Fruit fly (Drosophila melanogaster) whole organism, embryonic: Measurements from ENCODE around the gene fkh.

Experiments
- Ada2b ChIP-seq: fragments of 200-800 bp; sonication (Bioruptor generic); IDR thresholded peaks from 2 replicates; pipeline ENCODE4 v1.3.6; 2022; ENCODE audit warnings: missing biosample characterization, missing genetic modification characterization
- Aef1 ChIP-seq: fragments of 200-800 bp; sonication (Bioruptor generic); IDR thresholded peaks from 3 replicates; pipeline ENCODE4 v1.3.6; 2022; ENCODE audit warnings: missing biosample characterization, missing genetic modification characterization
- Awh ChIP-seq: fragments of 200-800 bp; sonication (Bioruptor generic); IDR thresholded peaks from 2 replicates; pipeline ENCODE4, ENCODE4 v1.3.6; 2022; ENCODE audit warnings: missing biosample characterization, missing genetic modification characterization
- Blimp-1 ChIP-seq: fragments of 200-800 bp; sonication (Bioruptor generic); optimal IDR thresholded peaks from 3 replicates; lab custom pipeline; 2018; ENCODE audit warnings: missing biosample characterization, missing genetic modification characterization, mild to moderate bottlenecking, moderate library complexity, missing genetic modification reagents
- Bteb2 ChIP-seq: fragments of 200-800 bp; sonication (Bioruptor generic); optimal IDR thresholded peaks from 2 replicates; lab custom pipeline; 2016; ENCODE audit warnings: missing biosample characterization, missing genetic modification characterization
- CG10431 ChIP-seq: fragments of 200-800 bp; sonication (Bioruptor generic); optimal IDR thresholded peaks from 3 replicates; lab custom pipeline; 2018; ENCODE audit warnings: missing biosample characterization, mild to moderate bottlenecking, missing genetic modification characterization
- CG12219 ChIP-seq: fragments of 200-800 bp; sonication (Bioruptor generic); optimal IDR thresholded peaks from 3 replicates; lab custom pipeline; 2018; ENCODE audit warnings: missing biosample characterization, mild to moderate bottlenecking, missing genetic modification characterization
- CG1233 ChIP-seq: fragments of 200-800 bp; sonication (Bioruptor generic); optimal IDR thresholded peaks from 4 replicates; lab custom pipeline; 2018; ENCODE audit warnings: missing biosample characterization, mild to moderate bottlenecking, missing genetic modification characterization
- CG12769 ChIP-seq: fragments of 200-800 bp; sonication (Bioruptor generic); optimal IDR thresholded peaks from 2 replicates; lab custom pipeline; 2019; ENCODE audit warnings: missing biosample characterization, mild to moderate bottlenecking, missing genetic modification characterization, moderate library complexity
- CG13424 ChIP-seq: fragments of 200-800 bp; sonication (Bioruptor generic); optimal IDR thresholded peaks from 2 replicates; lab custom pipeline; 2019; ENCODE audit warnings: missing biosample characterization, mild to moderate bottlenecking, missing genetic modification characterization, moderate library complexity
- CG14710 ChIP-seq: fragments of 200-800 bp; sonication (Bioruptor generic); optimal IDR thresholded peaks from 3 replicates; lab custom pipeline; 2019; ENCODE audit warnings: missing biosample characterization, mild to moderate bottlenecking, missing genetic modification characterization, moderate library complexity
- CG15601 ChIP-seq: fragments of 200-800 bp; sonication (Bioruptor generic); optimal IDR thresholded peaks from 3 replicates; lab custom pipeline; 2019; ENCODE audit warnings: missing biosample characterization, mild to moderate bottlenecking, missing genetic modification characterization, moderate library complexity
- CG16779 ChIP-seq: fragments of 200-800 bp; sonication (Bioruptor generic); IDR thresholded peaks from 2 replicates; pipeline ENCODE4 v1.3.6; 2022; ENCODE audit warnings: missing biosample characterization, missing genetic modification characterization
- CG16863 ChIP-seq: fragments of 200-800 bp; sonication (Bioruptor generic); optimal IDR thresholded peaks from 3 replicates; lab custom pipeline; 2016; ENCODE audit warnings: missing biosample characterization, missing genetic modification characterization
- CG17361 ChIP-seq: fragments of 200-800 bp; sonication (Bioruptor generic); IDR thresholded peaks from 3 replicates; pipeline ENCODE4 v1.3.6; 2022; ENCODE audit warnings: missing biosample characterization, missing genetic modification characterization
- CG17385 ChIP-seq: fragments of 200-800 bp; sonication (Bioruptor generic); optimal IDR thresholded peaks from 3 replicates; lab custom pipeline; 2018; ENCODE audit warnings: missing biosample characterization, mild to moderate bottlenecking, missing genetic modification characterization
- CG17829 ChIP-seq: fragments of 200-800 bp; optimal IDR thresholded peaks from 2 replicates; lab custom pipeline; 2019; ENCODE audit warnings: missing biosample characterization, mild to moderate bottlenecking, missing genetic modification characterization, moderate library complexity
- CG17912 ChIP-seq: fragments of 200-800 bp; sonication (Bioruptor generic); optimal IDR thresholded peaks from 2 replicates; lab custom pipeline; 2018; ENCODE audit warnings: missing biosample characterization, mild to moderate bottlenecking, missing genetic modification characterization
- CG4404 ChIP-seq: fragments of 200-800 bp; sonication (Bioruptor generic); IDR thresholded peaks from 2 replicates; pipeline ENCODE4 v1.3.6; 2022; ENCODE audit warnings: missing biosample characterization, missing genetic modification characterization
- CG6765 ChIP-seq: fragments of 200-800 bp; sonication (Bioruptor generic); optimal IDR thresholded peaks from 3 replicates; lab custom pipeline; 2017; ENCODE audit warnings: missing biosample characterization, mild to moderate bottlenecking, missing genetic modification characterization
- CG6854 ChIP-seq: fragments of 200-800 bp; sonication (Bioruptor generic); optimal IDR thresholded peaks from 3 replicates; lab custom pipeline; 2017; ENCODE audit warnings: missing biosample characterization, mild to moderate bottlenecking, missing genetic modification characterization
- CG7556 ChIP-seq: fragments of 200-800 bp; sonication (Bioruptor generic); optimal IDR thresholded peaks from 2 replicates; lab custom pipeline; 2017; ENCODE audit warnings: missing biosample characterization, mild to moderate bottlenecking, missing genetic modification characterization
- CG8089 ChIP-seq: fragments of 200-800 bp; sonication (Bioruptor generic); optimal IDR thresholded peaks from 3 replicates; lab custom pipeline; 2016; ENCODE audit warnings: missing biosample characterization, missing genetic modification characterization
- CTCF ChIP-seq: fragments of 200-800 bp; sonication (Bioruptor generic); optimal IDR thresholded peaks from 2 replicates; lab custom pipeline; 2017; ENCODE audit warnings: missing biosample characterization, mild to moderate bottlenecking, missing genetic modification characterization, moderate library complexity
- CkIIα-i1 ChIP-seq: fragments of 200-800 bp; sonication (Bioruptor generic); IDR thresholded peaks from 2 replicates; pipeline ENCODE4 v1.3.6; 2022; ENCODE audit warnings: missing biosample characterization, missing genetic modification characterization
- D ChIP-seq, 2 experiments: fragments of 200-800 bp in 1 of 2; fragments of >200 bp in 1 of 2; sonication (Bioruptor generic) in 1 of 2; optimal IDR thresholded peaks; 2 replicates in 1 of 2; 3 replicates in 1 of 2; lab custom pipeline; 2017; ENCODE audit warnings: mild to moderate bottlenecking in 1 of 2, missing biosample characterization in 1 of 2, missing genetic modification characterization in 1 of 2, missing genetic modification reagents in 1 of 2
- Dip2 ChIP-seq: fragments of 200-800 bp; sonication (Bioruptor generic); IDR thresholded peaks from 2 replicates; pipeline ENCODE4 v1.3.6; 2022; ENCODE audit warnings: missing biosample characterization, missing genetic modification characterization
- ERR ChIP-seq: fragments of 200-800 bp; sonication (Bioruptor generic); optimal IDR thresholded peaks from 2 replicates; lab custom pipeline; 2016; ENCODE audit warnings: missing biosample characterization, missing genetic modification characterization
- Fer2 ChIP-seq: fragments of 200-800 bp; sonication (Bioruptor generic); optimal IDR thresholded peaks from 2 replicates; lab custom pipeline; 2018; ENCODE audit warnings: missing biosample characterization, mild to moderate bottlenecking, missing genetic modification characterization, moderate library complexity
- H2.0 ChIP-seq: fragments of 200-800 bp; sonication (Bioruptor generic); IDR thresholded peaks from 2 replicates; pipeline ENCODE4 v1.3.6; 2022; ENCODE audit warnings: missing biosample characterization, missing genetic modification characterization
- Hey ChIP-seq: fragments of 200-800 bp; sonication (Bioruptor generic); optimal IDR thresholded peaks from 3 replicates; lab custom pipeline; 2018; ENCODE audit warnings: missing biosample characterization, mild to moderate bottlenecking, missing genetic modification characterization
- Hmx ChIP-seq: fragments of 200-800 bp; sonication (Bioruptor generic); optimal IDR thresholded peaks from 2 replicates; lab custom pipeline; 2016; ENCODE audit warnings: missing biosample characterization, missing genetic modification characterization
- Mes4 ChIP-seq: fragments of 200-800 bp; sonication (Bioruptor generic); optimal IDR thresholded peaks from 2 replicates; lab custom pipeline; 2016; ENCODE audit warnings: missing biosample characterization, missing genetic modification characterization
- Myb ChIP-seq: fragments of 200-800 bp; sonication (Bioruptor generic); optimal IDR thresholded peaks from 2 replicates; lab custom pipeline; 2016; ENCODE audit warnings: missing biosample characterization, missing genetic modification characterization
- NK7.1 ChIP-seq: fragments of 200-800 bp; sonication (Bioruptor generic); optimal IDR thresholded peaks from 3 replicates; lab custom pipeline; 2016; ENCODE audit warnings: missing biosample characterization, missing genetic modification characterization
- Ptx1 ChIP-seq: fragments of 200-800 bp; sonication (Bioruptor generic); IDR thresholded peaks from 2 replicates; pipeline ENCODE4 v1.3.6; 2022; ENCODE audit warnings: missing biosample characterization, missing genetic modification characterization
- ash1 ChIP-seq: fragments of 200-800 bp; sonication (Bioruptor generic); optimal IDR thresholded peaks from 2 replicates; lab custom pipeline; 2018; ENCODE audit warnings: missing biosample characterization, mild to moderate bottlenecking, missing genetic modification characterization
- bcd ChIP-seq: fragments of 200-800 bp; sonication (Bioruptor generic); optimal IDR thresholded peaks from 2 replicates; lab custom pipeline; 2017; ENCODE audit warnings: missing biosample characterization, mild to moderate bottlenecking, missing genetic modification characterization
- btn ChIP-seq: fragments of 200-800 bp; sonication (Bioruptor generic); optimal IDR thresholded peaks from 2 replicates; lab custom pipeline; 2016; ENCODE audit warnings: missing biosample characterization, missing genetic modification characterization
- chm ChIP-seq: fragments of 200-800 bp; sonication (Bioruptor generic); IDR thresholded peaks from 2 replicates; pipeline ENCODE4 v1.3.6; 2022; ENCODE audit warnings: missing biosample characterization, missing genetic modification characterization
- chn ChIP-seq: fragments of 200-800 bp; sonication (Bioruptor generic); optimal IDR thresholded peaks from 2 replicates; lab custom pipeline; 2016; ENCODE audit warnings: missing biosample characterization, missing genetic modification characterization
- danr ChIP-seq: fragments of 200-800 bp; sonication (Bioruptor generic); IDR thresholded peaks from 2 replicates; pipeline ENCODE4 v1.3.6; 2022; ENCODE audit warnings: missing biosample characterization, missing genetic modification characterization
- fru ChIP-seq: fragments of >200 bp; optimal IDR thresholded peaks from 2 replicates; lab custom pipeline; 2017
- grn ChIP-seq: fragments of 200-800 bp; sonication (Bioruptor generic); optimal IDR thresholded peaks from 3 replicates; lab custom pipeline; 2017; ENCODE audit warnings: missing biosample characterization, missing genetic modification characterization
- jumu ChIP-seq: fragments of 200-800 bp; sonication (Bioruptor generic); optimal IDR thresholded peaks from 3 replicates; lab custom pipeline; 2016; ENCODE audit warnings: missing biosample characterization, missing genetic modification characterization
- knrl ChIP-seq: fragments of 200-800 bp; sonication (Bioruptor generic); IDR thresholded peaks from 3 replicates; pipeline ENCODE4 v1.3.6; 2022; ENCODE audit warnings: missing biosample characterization, missing genetic modification characterization; ENCODE audit not compliant: partially characterized antibody
- luna ChIP-seq: fragments of 200-800 bp; sonication (Bioruptor generic); optimal IDR thresholded peaks from 2 replicates; lab custom pipeline; 2016; ENCODE audit warnings: missing biosample characterization, missing genetic modification characterization
- nerfin-2 ChIP-seq: fragments of 200-800 bp; sonication (Bioruptor generic); IDR thresholded peaks from 2 replicates; pipeline ENCODE4 v1.3.6; 2022; ENCODE audit warnings: missing biosample characterization, missing genetic modification characterization; ENCODE audit not compliant: partially characterized antibody
- salm ChIP-seq: fragments of 200-800 bp; sonication (Bioruptor generic); optimal IDR thresholded peaks from 2 replicates; lab custom pipeline; 2018; ENCODE audit warnings: missing biosample characterization, mild to moderate bottlenecking, missing genetic modification characterization
- sob ChIP-seq: fragments of 200-800 bp; sonication (Bioruptor generic); IDR thresholded peaks from 2 replicates; pipeline ENCODE4 v1.3.6; 2022; ENCODE audit warnings: missing biosample characterization, missing genetic modification characterization
- tap ChIP-seq: fragments of 200-800 bp; optimal IDR thresholded peaks from 3 replicates; lab custom pipeline; 2019; ENCODE audit warnings: missing biosample characterization, mild to moderate bottlenecking, missing genetic modification characterization, moderate library complexity
- tup ChIP-seq: fragments of 200-800 bp; sonication (Bioruptor generic); optimal IDR thresholded peaks from 2 replicates; lab custom pipeline; 2016; ENCODE audit warnings: missing biosample characterization, mild to moderate bottlenecking, missing genetic modification characterization, moderate library complexity
- zfh1 ChIP-seq: fragments of 200-800 bp; sonication (Bioruptor generic); IDR thresholded peaks from 3 replicates; pipeline ENCODE4 v1.3.6; 2022; ENCODE audit warnings: missing biosample characterization, missing genetic modification characterization

fkh gene

DNA sequence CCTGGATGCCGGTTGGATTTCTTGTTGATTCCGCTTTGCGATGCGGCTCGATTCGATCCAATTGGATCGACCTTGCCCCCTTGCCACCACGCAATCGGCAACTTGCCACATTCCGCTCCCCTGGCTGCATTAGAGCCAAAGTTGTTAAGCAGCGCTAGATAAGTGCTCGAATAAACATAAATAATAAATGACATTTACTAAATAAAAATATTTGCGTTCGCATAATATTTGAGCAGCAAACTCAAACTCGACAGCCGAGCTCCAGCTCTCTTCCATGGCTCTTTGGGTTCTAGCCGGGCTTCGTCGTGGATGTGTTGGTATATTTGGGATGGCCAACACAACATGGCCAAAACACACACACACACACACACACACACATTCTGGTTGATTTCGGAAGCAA lies 14.3 kb downstream of the fkh start (continued):
- TF ChIP-seq H2.0 (no peak), CTCF (GFP tag; lab: Kevin White, UChicago) (no peak), Hey (tag; lab: Kevin White, UChicago) (no peak), CG17829 (tag; lab: Kevin White, UChicago) (no peak), CG12219 (GFP tag; lab: Kevin White, UChicago) (peak; percentile 43), CG8089 (GFP tag; lab: Kevin White, UChicago) (no peak), Myb (GFP tag; lab: Kevin White, UChicago) (no peak), Mes4 (GFP tag; lab: Kevin White, UChicago) (no peak), CG6765 (GFP tag; lab: Kevin White, UChicago) (peak; percentile 53), CG16863 (GFP tag; lab: Kevin White, UChicago) (no peak), nerfin-2 (GFP tag; lab: Robert Waterston, UW) (no peak), zfh1 (GFP tag; lab: Robert Waterston, UW) (no peak), knrl (no peak), btn (GFP tag; lab: Kevin White, UChicago) (no peak), CG15601 (tag; lab: Kevin White, UChicago) (peak; percentile 47), ERR (GFP tag; lab: Kevin White, UChicago) (no peak), Bteb2 (no peak), salm (tag; lab: Kevin White, UChicago) (peak; percentile 58), Hmx (GFP tag; lab: Kevin White, UChicago) (no peak), CG6854 (GFP tag; lab: Kevin White, UChicago) (no peak), CG16779 (GFP tag; lab: Robert Waterston, UW) (no peak), chn (GFP tag; lab: Kevin White, UChicago) (no peak), grn (GFP tag; lab: Kevin White, UChicago) (no peak), Dip2 (no peak), CG14710 (peak; percentile 34), Ada2b (GFP tag; lab: Robert Waterston, UW) (no peak), bcd (GFP tag; lab: Kevin White, UChicago) (peak; percentile 3), CG7556 (peak; percentile 38), CG12769 (tag; lab: Kevin White, UChicago) (peak; percentile 72), danr (GFP tag; lab: Robert Waterston, UW) (no peak), CG17361 (GFP tag; lab: Robert Waterston, UW) (peak; percentile 44; the same call in 2 of the 3 replicates), jumu (GFP tag; lab: Kevin White, UChicago) (no peak), CG13424 (tag; lab: Kevin White, UChicago) (peak; percentile 6), Awh (GFP tag; lab: Robert Waterston, UW) (no peak), Ptx1 (GFP tag; lab: Robert Waterston, UW) (no peak), D (optimal IDR thresholded peaks at IDR 0.05; lab: Kevin White, UChicago) (no peak), D (GFP tag; optimal IDR thresholded peaks at IDR 0.05; lab: Kevin White, UChicago) (no peak), CG4404 (GFP tag; lab: Robert Waterston, UW) (no peak), CkIIα-i1 (GFP tag; lab: Robert Waterston, UW) (no peak), Blimp-1 (peak; percentile 31), Fer2 (no peak), chm (GFP tag; lab: Robert Waterston, UW) (no peak), CG1233 (peak; percentile 59), CG17385 (GFP tag; lab: Kevin White, UChicago) (peak; percentile 16), Aef1 (GFP tag; lab: Robert Waterston, UW) (no peak), tap (tag; lab: Kevin White, UChicago) (peak; percentile 14), fru (no peak), CG10431 (GFP tag; lab: Kevin White, UChicago) (peak; percentile 37), luna (GFP tag; lab: Kevin White, UChicago) (no peak), sob (GFP tag; lab: Robert Waterston, UW) (no peak), CG17912 (GFP tag; lab: Kevin White, UChicago) (no peak), NK7.1 (no peak), ash1 (GFP tag; lab: Kevin White, UChicago) (no peak), tup (GFP tag; lab: Kevin White, UChicago) (no peak)
